Worm (Caenorhabditis elegans) whole organism, L4 larva: ENCODE results near the gene F14D12.1.

Experiments
- D1046.2 ChIP-seq: fragments of 200-800 bp; sonication (Bioruptor generic); IDR thresholded peaks from 2 replicates; pipeline ENCODE4 v1.3.6; 2022; ENCODE audit warnings: missing genetic modification characterization, missing compliant biosample characterization
- F10B5.3 ChIP-seq: sonication (generic microtip); optimal IDR thresholded peaks from 2 replicates; lab custom pipeline; 2016; ENCODE audit warnings: mild to moderate bottlenecking, missing genetic modification characterization, missing compliant biosample characterization
- F37D6.2 ChIP-seq: sonication (generic microtip); optimal IDR thresholded peaks from 2 replicates; lab custom pipeline; 2016; ENCODE audit warnings: mild to moderate bottlenecking, missing genetic modification characterization, missing compliant biosample characterization
- F44E2.7 ChIP-seq: fragments of 200-800 bp; sonication (Bioruptor generic); IDR thresholded peaks from 2 replicates; pipeline ENCODE4 v2.1.2; 2022; ENCODE audit warnings: missing genetic modification characterization, missing compliant biosample characterization
- Y5F2A.4 ChIP-seq: fragments of 200-800 bp; sonication (Bioruptor generic); optimal IDR thresholded peaks from 2 replicates; lab custom pipeline; 2018; ENCODE audit warnings: mild to moderate bottlenecking, missing genetic modification characterization, missing compliant biosample characterization
- ZK337.2 ChIP-seq: fragments of 200-800 bp; sonication (Bioruptor generic); IDR thresholded peaks from 2 replicates; pipeline ENCODE4 v1.3.6; 2022; ENCODE audit warnings: missing genetic modification reagents, missing genetic modification characterization, missing compliant biosample characterization
- aha-1 ChIP-seq: fragments of 150-350 bp; peaks from one replicate; lab custom pipeline; 2014; ENCODE audit warnings: missing biosample characterization, missing genetic modification characterization
- ceh-28 ChIP-seq: fragments of 150-350 bp; optimal IDR thresholded peaks from 2 replicates; lab custom pipeline; 2014; ENCODE audit warnings: missing biosample characterization, missing genetic modification reagents, missing genetic modification characterization
- cey-2 ChIP-seq: sonication (generic microtip); optimal IDR thresholded peaks from 3 replicates; lab custom pipeline; 2017; ENCODE audit warnings: missing genetic modification characterization, mild to moderate bottlenecking, missing compliant biosample characterization, antibody characterized with exemption, borderline replicate concordance; ENCODE audit not compliant: insufficient read depth
- daf-12 ChIP-seq: fragments of 150-350 bp; optimal IDR thresholded peaks from 2 replicates; lab custom pipeline; 2014; ENCODE audit warnings: missing biosample characterization, missing genetic modification reagents, missing genetic modification characterization
- daf-19 ChIP-seq: fragments of 200-800 bp; sonication (Bioruptor generic); conservative IDR thresholded peaks from 2 replicates; pipeline ENCODE4 v1.3.6; 2022; ENCODE audit warnings: missing genetic modification characterization, missing compliant biosample characterization
- dmd-6 ChIP-seq: fragments of 200-800 bp; sonication (Bioruptor generic); IDR thresholded peaks from 2 replicates; pipeline ENCODE4 v1.3.6; 2022; ENCODE audit warnings: missing genetic modification reagents, missing genetic modification characterization, missing compliant biosample characterization
- dpl-1 ChIP-seq: fragments of 150-350 bp; optimal IDR thresholded peaks from 2 replicates; lab custom pipeline; 2014; ENCODE audit warnings: missing biosample characterization, missing genetic modification reagents, missing genetic modification characterization
- gei-8 ChIP-seq: fragments of 200-800 bp; sonication (Bioruptor generic); optimal IDR thresholded peaks from 2 replicates; lab custom pipeline; 2018; ENCODE audit warnings: mild to moderate bottlenecking, missing genetic modification characterization, missing compliant biosample characterization
- hlh-30 ChIP-seq: sonication (generic microtip); optimal IDR thresholded peaks from 2 replicates; lab custom pipeline; 2017; ENCODE audit warnings: antibody characterized with exemption, mild to moderate bottlenecking, missing genetic modification characterization, missing compliant biosample characterization; ENCODE audit not compliant: insufficient read depth
- hmg-1.1 ChIP-seq: fragments of 200-800 bp; sonication (Bioruptor generic); IDR thresholded peaks from 2 replicates; pipeline ENCODE4 v1.3.6; 2022; ENCODE audit warnings: missing genetic modification reagents, missing genetic modification characterization, missing compliant biosample characterization
- lin-38 ChIP-seq: fragments of 200-800 bp; sonication (Bioruptor generic); IDR thresholded peaks from 2 replicates; pipeline ENCODE4 v1.3.6; 2022; ENCODE audit warnings: missing genetic modification reagents, missing genetic modification characterization, missing compliant biosample characterization
- madf-5 ChIP-seq, 2 experiments: fragments of 200-800 bp; sonication (Bioruptor generic); IDR thresholded peaks; 2 replicates each; pipeline ENCODE4 v1.3.6; 2022; ENCODE audit warnings: missing compliant biosample characterization in 2 of 2, missing genetic modification characterization in 2 of 2
- mdl-1 ChIP-seq, 2 experiments: fragments of 150-350 bp in 1 of 2; sonication (generic microtip) in 1 of 2; optimal IDR thresholded peaks; 2 replicates each; lab custom pipeline; 2014 to 2017; ENCODE audit warnings: missing biosample characterization in 2 of 2, missing genetic modification characterization in 2 of 2
- mdt-29 ChIP-seq: fragments of 200-800 bp; sonication (Bioruptor generic); IDR thresholded peaks from 2 replicates; pipeline ENCODE4 v1.3.6; 2022; ENCODE audit warnings: missing genetic modification reagents, missing genetic modification characterization, missing compliant biosample characterization
- mep-1 ChIP-seq: fragments of 150-350 bp; sonication (generic microtip); optimal IDR thresholded peaks from 3 replicates; lab custom pipeline; 2014; ENCODE audit warnings: missing biosample characterization, missing genetic modification characterization
- mxl-3 ChIP-seq: fragments of 200-800 bp; sonication (Bioruptor generic); optimal IDR thresholded peaks from 2 replicates; lab custom pipeline; 2018; ENCODE audit warnings: mild to moderate bottlenecking, missing genetic modification characterization, missing compliant biosample characterization
- nhr-102 ChIP-seq: sonication (generic microtip); optimal IDR thresholded peaks from 2 replicates; lab custom pipeline; 2016; ENCODE audit warnings: mild to moderate bottlenecking, missing genetic modification characterization, moderate library complexity, missing compliant biosample characterization
- nhr-11 ChIP-seq: fragments of 150-350 bp; optimal IDR thresholded peaks from 2 replicates; lab custom pipeline; 2014; ENCODE audit warnings: missing biosample characterization, missing genetic modification characterization
- nhr-111 ChIP-seq: fragments of 200-800 bp; sonication (Bioruptor generic); optimal IDR thresholded peaks from 2 replicates; lab custom pipeline; 2018; ENCODE audit warnings: mild to moderate bottlenecking, missing genetic modification characterization, missing compliant biosample characterization
- nhr-28 ChIP-seq: fragments of 150-350 bp; optimal IDR thresholded peaks from 2 replicates; lab custom pipeline; 2014; ENCODE audit warnings: missing biosample characterization, missing genetic modification characterization
- nhr-41 ChIP-seq: fragments of 200-800 bp; sonication (Bioruptor generic); IDR thresholded peaks from 2 replicates; pipeline ENCODE4 v1.3.6; 2022; ENCODE audit warnings: missing genetic modification reagents, missing genetic modification characterization, missing compliant biosample characterization
- nhr-48 ChIP-seq: sonication (generic microtip); optimal IDR thresholded peaks from 2 replicates; lab custom pipeline; 2016; ENCODE audit warnings: mild to moderate bottlenecking, missing genetic modification characterization, missing compliant biosample characterization
- nhr-6 ChIP-seq: fragments of 150-350 bp; optimal IDR thresholded peaks from 2 replicates; lab custom pipeline; 2014; ENCODE audit warnings: missing biosample characterization, missing genetic modification characterization
- nhr-76 ChIP-seq: fragments of 150-350 bp; optimal IDR thresholded peaks from 2 replicates; lab custom pipeline; 2014; ENCODE audit warnings: missing biosample characterization, missing genetic modification characterization
- nhr-77 ChIP-seq: fragments of 150-350 bp; optimal IDR thresholded peaks from 2 replicates; lab custom pipeline; 2014; ENCODE audit warnings: missing biosample characterization, missing genetic modification characterization
- php-3 ChIP-seq: fragments of 200-800 bp; sonication (Bioruptor generic); IDR thresholded peaks from 2 replicates; pipeline ENCODE4 v1.3.6; 2022; ENCODE audit warnings: missing genetic modification reagents, missing genetic modification characterization, missing compliant biosample characterization
- pqm-1 ChIP-seq: sonication (generic microtip); optimal IDR thresholded peaks from 2 replicates; lab custom pipeline; 2017; ENCODE audit warnings: missing biosample characterization, missing genetic modification characterization
- saeg-2 ChIP-seq: fragments of 200-800 bp; sonication (Bioruptor generic); IDR thresholded peaks from 2 replicates; pipeline ENCODE4 v1.3.6; 2022; ENCODE audit warnings: missing genetic modification reagents, missing genetic modification characterization, missing compliant biosample characterization
- skn-1 ChIP-seq: fragments of 150-350 bp; optimal IDR thresholded peaks from 2 replicates; lab custom pipeline; 2014; ENCODE audit warnings: missing biosample characterization, missing genetic modification characterization
- snpc-4 ChIP-seq: fragments of 150-350 bp; optimal IDR thresholded peaks from 2 replicates; lab custom pipeline; 2014; ENCODE audit warnings: missing biosample characterization, missing genetic modification characterization
- spr-1 ChIP-seq: sonication (generic microtip); optimal IDR thresholded peaks from 2 replicates; lab custom pipeline; 2016; ENCODE audit warnings: mild to moderate bottlenecking, missing genetic modification characterization, missing compliant biosample characterization
- tra-1 ChIP-seq: fragments of 200-800 bp; sonication (Bioruptor generic); IDR thresholded peaks from 2 replicates; pipeline ENCODE4 v1.3.6; 2022; ENCODE audit warnings: missing genetic modification reagents, missing genetic modification characterization, missing compliant biosample characterization
- unc-39 ChIP-seq: sonication (generic microtip); optimal IDR thresholded peaks from 2 replicates; lab custom pipeline; 2017; ENCODE audit warnings: missing biosample characterization, missing genetic modification characterization
- unc-62 ChIP-seq, 3 experiments: fragments of 150-350 bp in 1 of 3; sonication (generic microtip); optimal IDR thresholded peaks in 2 of 3; peaks in 1 of 3; 1 replicate in 1 of 3; 2 replicates in 2 of 3; lab custom pipeline; 2014 to 2017; ENCODE audit warnings: missing biosample characterization in 3 of 3, missing genetic modification characterization in 3 of 3, missing genetic modification reagents in 3 of 3, missing genotype in 1 of 3
- zag-1 ChIP-seq: fragments of 150-350 bp; optimal IDR thresholded peaks from 2 replicates; lab custom pipeline; 2014; ENCODE audit warnings: missing biosample characterization, missing genetic modification characterization

The F14D12.1 gene

ce11 chrX:5621793-5622192 lies 18.2 kb downstream of the F14D12.1 start:
- TF ChIP-seq pqm-1 (tag; lab: Kevin White, UChicago) = no peak
- peak in 1 of 2 experiments; percentile 91 for TF ChIP-seq unc-62 (GFP tag; optimal IDR thresholded peaks at IDR 0.05 in 1 of 2; lab: Kevin White, UChicago)
- no peak for TF ChIP-seq unc-62 (tag; optimal IDR thresholded peaks at IDR 0.05; lab: Kevin White, UChicago)
- no peak for TF ChIP-seq F37D6.2 (tag; lab: Kevin White, UChicago)
- no peak for TF ChIP-seq nhr-102
- TF ChIP-seq daf-12 (tag; lab: Kevin White, UChicago) = no peak

ce11 chrX:5628432-5628977 lies 24.9 kb downstream of the F14D12.1 start:
- TF ChIP-seq skn-1 (tag; lab: Kevin White, UChicago) = no peak
- no peak for TF ChIP-seq tra-1
- TF ChIP-seq mdl-1 (tag; optimal IDR thresholded peaks at IDR 0.05; lab: Kevin White, UChicago) = peak; percentile 27 to 81
- TF ChIP-seq dmd-6 (GFP tag; lab: Robert Waterston, UW) = peak; percentile 55
- TF ChIP-seq nhr-76 (tag; lab: Kevin White, UChicago) = no peak
- no peak for TF ChIP-seq ceh-28 (tag; lab: Kevin White, UChicago)
- TF ChIP-seq F10B5.3 (tag; lab: Kevin White, UChicago) = no peak
- TF ChIP-seq ZK337.2 = no peak
- TF ChIP-seq cey-2 = peak; percentile 36
- TF ChIP-seq aha-1 = peak; percentile 90
- no peak for TF ChIP-seq spr-1
- no peak for TF ChIP-seq mdt-29 (GFP tag; lab: Robert Waterston, UW)
- peak; percentile 86 for TF ChIP-seq nhr-48
- no peak for TF ChIP-seq F44E2.7 (GFP tag; lab: Robert Waterston, UW)
- TF ChIP-seq lin-38 (GFP tag; lab: Robert Waterston, UW) = no peak
- TF ChIP-seq nhr-41 (GFP tag; lab: Robert Waterston, UW) = no peak
- TF ChIP-seq zag-1 (tag; lab: Kevin White, UChicago) = no peak
- peak in 1 of 2 experiments; percentile 95 for TF ChIP-seq unc-62 (GFP tag; optimal IDR thresholded peaks at IDR 0.05 in 1 of 2; lab: Kevin White, UChicago)
- TF ChIP-seq unc-62 (tag; optimal IDR thresholded peaks at IDR 0.05; lab: Kevin White, UChicago) = no peak
- no peak for TF ChIP-seq D1046.2 (GFP tag; lab: Robert Waterston, UW)
- TF ChIP-seq nhr-111 = no peak
- TF ChIP-seq hmg-1.1 (GFP tag; lab: Robert Waterston, UW) = no peak
- no peak for TF ChIP-seq mep-1 (tag; lab: Kevin White, UChicago)
- no peak for TF ChIP-seq dpl-1 (GFP tag; lab: Kevin White, UChicago)
- no peak for TF ChIP-seq gei-8 (GFP tag; lab: Kevin White, UChicago)
- TF ChIP-seq madf-5 (GFP tag; IDR thresholded peaks at IDR 0.05; lab: Robert Waterston, UW) = no peak
- peak; percentile 41 for TF ChIP-seq nhr-28 (tag; lab: Kevin White, UChicago)
- TF ChIP-seq hlh-30 = peak; percentile 60
- no peak for TF ChIP-seq nhr-11
- no peak for TF ChIP-seq saeg-2 (GFP tag; lab: Robert Waterston, UW)
- no peak for TF ChIP-seq nhr-77
- no peak for TF ChIP-seq unc-39
- peak; percentile 78 for TF ChIP-seq mxl-3 (GFP tag; lab: Kevin White, UChicago)
- no peak for TF ChIP-seq daf-19
- TF ChIP-seq php-3 (GFP tag; lab: Robert Waterston, UW) = 0 out of 2 replicates have a peak, but pooled peaks have one; percentile 44
- no peak for TF ChIP-seq snpc-4 (tag; lab: Kevin White, UChicago)
- no peak for TF ChIP-seq nhr-6 (tag; lab: Kevin White, UChicago)
- no peak for TF ChIP-seq Y5F2A.4 (GFP tag; lab: Kevin White, UChicago)
